Worm (Caenorhabditis elegans) whole organism, young adult: ENCODE results near the gene sao-1.

ENCODE experiments used
- C06A6.2 ChIP-seq: fragments of 200-800 bp; sonication (Bioruptor generic); conservative IDR thresholded peaks from 2 replicates; pipeline ENCODE4 v1.3.6; 2022; ENCODE audit warnings: missing genetic modification characterization, missing compliant biosample characterization
- F22D6.2 ChIP-seq: sonication (generic microtip); optimal IDR thresholded peaks from 2 replicates; lab custom pipeline; 2016; ENCODE audit warnings: mild to moderate bottlenecking, missing genetic modification characterization, missing compliant biosample characterization
- F33H1.4 ChIP-seq: fragments of 200-800 bp; sonication (Bioruptor generic); IDR thresholded peaks from 2 replicates; pipeline ENCODE4 v1.3.6; 2022; ENCODE audit warnings: missing genetic modification reagents, missing genetic modification characterization, missing compliant biosample characterization
- F49E8.2 ChIP-seq: sonication (generic microtip); optimal IDR thresholded peaks from 3 replicates; lab custom pipeline; 2017; ENCODE audit warnings: missing genetic modification characterization, mild to moderate bottlenecking, missing compliant biosample characterization, antibody characterized with exemption, moderate library complexity; ENCODE audit not compliant: insufficient read depth
- F55B11.4 ChIP-seq: sonication (generic microtip); optimal IDR thresholded peaks from 2 replicates; lab custom pipeline; 2016; ENCODE audit warnings: missing compliant biosample characterization, missing genetic modification characterization, borderline replicate concordance; ENCODE audit not compliant: insufficient read depth
- F57C9.4 ChIP-seq: sonication (generic microtip); optimal IDR thresholded peaks from 2 replicates; lab custom pipeline; 2017; ENCODE audit warnings: mild to moderate bottlenecking, missing genetic modification characterization, missing compliant biosample characterization
- K12H6.12 ChIP-seq: fragments of 200-800 bp; sonication (Bioruptor generic); optimal IDR thresholded peaks from 2 replicates; lab custom pipeline; 2018; ENCODE audit warnings: mild to moderate bottlenecking, missing genetic modification characterization, missing compliant biosample characterization
- T26A5.8 ChIP-seq: sonication (generic microtip); optimal IDR thresholded peaks from 2 replicates; lab custom pipeline; 2016; ENCODE audit warnings: missing genetic modification characterization, missing compliant biosample characterization
- ZK185.1 ChIP-seq: sonication (generic microtip); optimal IDR thresholded peaks from 2 replicates; lab custom pipeline; 2016; ENCODE audit warnings: mild to moderate bottlenecking, missing genetic modification characterization, missing compliant biosample characterization; ENCODE audit not compliant: poor library complexity, severe bottlenecking
- aptf-2 ChIP-seq: fragments of 200-800 bp; sonication (Bioruptor generic); conservative IDR thresholded peaks from 2 replicates; pipeline ENCODE4 v1.3.6; 2022; ENCODE audit warnings: missing genetic modification reagents, missing genetic modification characterization, missing compliant biosample characterization
- athp-1 ChIP-seq: sonication (generic microtip); optimal IDR thresholded peaks from 2 replicates; lab custom pipeline; 2017; ENCODE audit warnings: mild to moderate bottlenecking, missing genetic modification characterization, missing compliant biosample characterization
- attf-3 ChIP-seq: fragments of 200-800 bp; sonication (Bioruptor generic); conservative IDR thresholded peaks from 2 replicates; pipeline ENCODE4 v1.3.6; 2022; ENCODE audit warnings: missing genetic modification reagents, missing genetic modification characterization, missing compliant biosample characterization
- attf-5 ChIP-seq: fragments of 200-800 bp; sonication (Bioruptor generic); optimal IDR thresholded peaks from 2 replicates; lab custom pipeline; 2018; ENCODE audit warnings: mild to moderate bottlenecking, missing genetic modification characterization, missing compliant biosample characterization
- bed-2 ChIP-seq: fragments of 200-800 bp; sonication (Bioruptor generic); IDR thresholded peaks from 2 replicates; pipeline ENCODE4 v1.3.6; 2022; ENCODE audit warnings: missing genetic modification reagents, missing genetic modification characterization, missing compliant biosample characterization
- ccch-3 ChIP-seq: fragments of 200-800 bp; sonication (Bioruptor generic); optimal IDR thresholded peaks from 2 replicates; lab custom pipeline; 2018; ENCODE audit warnings: mild to moderate bottlenecking, missing genetic modification characterization, missing compliant biosample characterization
- ceh-100 ChIP-seq: fragments of 200-800 bp; sonication (Bioruptor generic); IDR thresholded peaks from 2 replicates; pipeline ENCODE4 v1.3.6; 2022; ENCODE audit warnings: missing genetic modification reagents, missing genetic modification characterization, missing compliant biosample characterization
- ceh-40 ChIP-seq: fragments of 200-800 bp; sonication (Bioruptor generic); IDR thresholded peaks from 2 replicates; pipeline ENCODE4 v1.3.6; 2022; ENCODE audit warnings: missing genetic modification characterization, missing compliant biosample characterization
- ceh-79 ChIP-seq: sonication (generic microtip); optimal IDR thresholded peaks from 2 replicates; lab custom pipeline; 2017; ENCODE audit warnings: mild to moderate bottlenecking, missing genetic modification characterization, missing compliant biosample characterization
- chd-7 ChIP-seq: sonication (generic microtip); optimal IDR thresholded peaks from 2 replicates; lab custom pipeline; 2016; ENCODE audit warnings: mild to moderate bottlenecking, missing genetic modification characterization, moderate library complexity, missing compliant biosample characterization
- die-1 ChIP-seq: sonication (generic microtip); optimal IDR thresholded peaks from 2 replicates; lab custom pipeline; 2016; ENCODE audit warnings: missing genotype, mild to moderate bottlenecking, missing genetic modification characterization, missing compliant biosample characterization
- dox-1 ChIP-seq: fragments of 200-800 bp; sonication (Bioruptor generic); IDR thresholded peaks from 2 replicates; pipeline ENCODE4 v1.3.6; 2022; ENCODE audit warnings: missing genetic modification reagents, missing genetic modification characterization, missing compliant biosample characterization
- efl-1 ChIP-seq: fragments of 150-350 bp; optimal IDR thresholded peaks from 2 replicates; lab custom pipeline; 2014; ENCODE audit warnings: missing biosample characterization, missing genetic modification reagents, missing genetic modification characterization
- egl-18 ChIP-seq: fragments of 200-800 bp; sonication (Bioruptor generic); IDR thresholded peaks from 2 replicates; pipeline ENCODE4 v1.3.6; 2022; ENCODE audit warnings: missing genetic modification reagents, missing genetic modification characterization, missing compliant biosample characterization
- him-1 ChIP-seq: sonication (generic microtip); optimal IDR thresholded peaks from 2 replicates; lab custom pipeline; 2016; ENCODE audit warnings: missing genotype, missing genetic modification reagents, missing genetic modification characterization, missing compliant biosample characterization
- lin-40 ChIP-seq: sonication (generic microtip); optimal IDR thresholded peaks from 2 replicates; lab custom pipeline; 2016; ENCODE audit warnings: missing genetic modification characterization, mild to moderate bottlenecking, missing compliant biosample characterization, missing genotype, missing genetic modification reagents
- lir-1 ChIP-seq: fragments of 200-800 bp; sonication (Bioruptor generic); conservative IDR thresholded peaks from 2 replicates; pipeline ENCODE4 v1.3.6; 2022; ENCODE audit warnings: missing genetic modification reagents, missing genetic modification characterization, missing compliant biosample characterization
- lsl-1 ChIP-seq: fragments of 200-800 bp; sonication (Bioruptor generic); optimal IDR thresholded peaks from 2 replicates; lab custom pipeline; 2018; ENCODE audit warnings: mild to moderate bottlenecking, missing genetic modification characterization, moderate library complexity, missing compliant biosample characterization
- lsy-27 ChIP-seq: sonication (generic microtip); optimal IDR thresholded peaks from 2 replicates; lab custom pipeline; 2017; ENCODE audit warnings: missing genetic modification characterization, mild to moderate bottlenecking, missing compliant biosample characterization, antibody characterized with exemption, missing genotype, borderline replicate concordance; ENCODE audit not compliant: insufficient read depth
- madf-10 ChIP-seq: sonication (generic microtip); optimal IDR thresholded peaks from 2 replicates; lab custom pipeline; 2016; ENCODE audit warnings: mild to moderate bottlenecking, missing genetic modification characterization, missing compliant biosample characterization
- madf-6 ChIP-seq: fragments of 200-800 bp; sonication (Bioruptor generic); IDR thresholded peaks from 2 replicates; pipeline ENCODE4 v1.3.6; 2022; ENCODE audit warnings: missing genetic modification reagents, missing genetic modification characterization, missing compliant biosample characterization
- madf-8 ChIP-seq: fragments of 200-800 bp; sonication (Bioruptor generic); conservative IDR thresholded peaks from 2 replicates; pipeline ENCODE4 v1.3.6; 2022; ENCODE audit warnings: missing genetic modification reagents, missing genetic modification characterization, missing compliant biosample characterization
- mel-28 ChIP-seq: sonication (generic microtip); optimal IDR thresholded peaks from 2 replicates; lab custom pipeline; 2016; ENCODE audit warnings: borderline replicate concordance, mild to moderate bottlenecking, missing genetic modification characterization, missing compliant biosample characterization
- mes-4 ChIP-seq: sonication (generic microtip); optimal IDR thresholded peaks from 2 replicates; lab custom pipeline; 2016; ENCODE audit warnings: missing genotype, missing genetic modification characterization, missing compliant biosample characterization
- nfya-2 ChIP-seq: fragments of 200-800 bp; sonication (Bioruptor generic); IDR thresholded peaks from 2 replicates; pipeline ENCODE4 v1.3.6; 2022; ENCODE audit warnings: missing genetic modification reagents, missing genetic modification characterization, missing compliant biosample characterization
- nhr-120 ChIP-seq: fragments of 200-800 bp; sonication (Bioruptor generic); IDR thresholded peaks from 2 replicates; pipeline ENCODE4 v1.3.6; 2022; ENCODE audit warnings: missing genetic modification characterization, missing compliant biosample characterization
- rcor-1 ChIP-seq: fragments of 200-800 bp; sonication (Bioruptor generic); IDR thresholded peaks from 2 replicates; pipeline ENCODE4 v1.3.6; 2022; ENCODE audit warnings: missing genetic modification reagents, missing genetic modification characterization, missing compliant biosample characterization
- rec-8 ChIP-seq, 2 experiments: sonication (generic microtip); optimal IDR thresholded peaks; 2 replicates each; lab custom pipeline; 2016; ENCODE audit warnings: mild to moderate bottlenecking in 2 of 2, missing genetic modification characterization in 2 of 2, missing genetic modification reagents in 2 of 2, missing genotype in 2 of 2, missing biosample characterization in 1 of 2, missing compliant biosample characterization in 1 of 2, moderate library complexity in 1 of 2
- snpc-3.4 ChIP-seq: sonication (generic microtip); optimal IDR thresholded peaks from 2 replicates; lab custom pipeline; 2017; ENCODE audit warnings: missing genetic modification characterization, mild to moderate bottlenecking, missing compliant biosample characterization, antibody characterized with exemption, moderate library complexity, missing genotype, missing genetic modification reagents
- snpc-4 ChIP-seq, 5 experiments: fragments of 150-350 bp in 1 of 5; sonication (generic microtip) in 4 of 5; optimal IDR thresholded peaks; 2 replicates each; lab custom pipeline; 2014 to 2018; ENCODE audit warnings: missing genetic modification characterization in 5 of 5, missing biosample characterization in 3 of 5, antibody characterized with exemption in 2 of 5, mild to moderate bottlenecking in 2 of 5, missing compliant biosample characterization in 2 of 5, missing genotype in 2 of 5, moderate library complexity in 2 of 5, missing genetic modification reagents in 1 of 5
- sptf-2 ChIP-seq: fragments of 200-800 bp; sonication (Bioruptor generic); optimal IDR thresholded peaks from 2 replicates; lab custom pipeline; 2018; ENCODE audit warnings: mild to moderate bottlenecking, missing genetic modification characterization, missing compliant biosample characterization
- tbx-9 ChIP-seq: sonication (generic microtip); optimal IDR thresholded peaks from 2 replicates; lab custom pipeline; 2016; ENCODE audit warnings: borderline replicate concordance, missing genetic modification characterization, inconsistent platforms, missing compliant biosample characterization
- tlf-1 ChIP-seq: fragments of 200-800 bp; sonication (Bioruptor generic); optimal IDR thresholded peaks from 2 replicates; lab custom pipeline; 2018; ENCODE audit warnings: mild to moderate bottlenecking, missing genetic modification characterization, missing compliant biosample characterization
- unc-62 ChIP-seq: fragments of 150-350 bp; optimal IDR thresholded peaks from 2 replicates; lab custom pipeline; 2014; ENCODE audit warnings: missing biosample characterization, missing genetic modification reagents, missing genetic modification characterization
- zfh-2 ChIP-seq: fragments of 200-800 bp; sonication (Bioruptor generic); conservative IDR thresholded peaks from 2 replicates; pipeline ENCODE4 v1.3.6; 2022; ENCODE audit warnings: missing genetic modification reagents, missing genetic modification characterization, missing compliant biosample characterization
- zim-3 ChIP-seq: sonication (generic microtip); optimal IDR thresholded peaks from 2 replicates; lab custom pipeline; 2017; ENCODE audit warnings: mild to moderate bottlenecking, missing genetic modification characterization, moderate library complexity, missing compliant biosample characterization
- ztf-18 ChIP-seq: sonication (generic microtip); optimal IDR thresholded peaks from 2 replicates; lab custom pipeline; 2016; ENCODE audit warnings: missing genotype, mild to moderate bottlenecking, missing genetic modification characterization, missing compliant biosample characterization
- ztf-25 ChIP-seq: fragments of 200-800 bp; sonication (Bioruptor generic); IDR thresholded peaks from 2 replicates; pipeline ENCODE4 v1.3.6; 2022; ENCODE audit warnings: missing genetic modification reagents, missing genetic modification characterization, missing compliant biosample characterization
- ztf-3 ChIP-seq: fragments of 200-800 bp; sonication (Bioruptor generic); optimal IDR thresholded peaks from 2 replicates; lab custom pipeline; 2018; ENCODE audit warnings: mild to moderate bottlenecking, missing genetic modification characterization, missing compliant biosample characterization

The sao-1 gene

ce11 chrV:14013638-14014037 is 49.9 kb downstream of the sao-1 start:
- no peak for TF ChIP-seq dox-1 (GFP tag; lab: Robert Waterston, UW)
- no peak for TF ChIP-seq F22D6.2 (tag; lab: Kevin White, UChicago)
- no peak for TF ChIP-seq madf-8 (GFP tag; lab: Robert Waterston, UW)
- TF ChIP-seq egl-18 (GFP tag; lab: Robert Waterston, UW): no peak
- no peak for TF ChIP-seq ztf-3 (GFP tag; lab: Kevin White, UChicago)
- no peak; the same call in 1 of the 2 replicates for TF ChIP-seq madf-6 (GFP tag; lab: Robert Waterston, UW)
- TF ChIP-seq F57C9.4 (tag; lab: Kevin White, UChicago): no peak
- no peak for TF ChIP-seq ccch-3 (GFP tag; lab: Kevin White, UChicago)
- TF ChIP-seq lir-1 (GFP tag; lab: Robert Waterston, UW): no peak
- TF ChIP-seq ceh-40: 0 out of 2 replicates have a peak, but pooled peaks have one; percentile 53
- TF ChIP-seq tlf-1 (GFP tag; lab: Kevin White, UChicago): no peak
- no peak for TF ChIP-seq snpc-4 (GFP tag; optimal IDR thresholded peaks at IDR 0.05; lab: Kevin White, UChicago)
- TF ChIP-seq snpc-4 (tag; optimal IDR thresholded peaks at IDR 0.05; lab: Kevin White, UChicago): peak in 2 of 4 experiments; percentile 10 to 13
- no peak for TF ChIP-seq mes-4 (tag; lab: Kevin White, UChicago)
- TF ChIP-seq F33H1.4: peak; percentile 35
- no peak for TF ChIP-seq rcor-1 (GFP tag; lab: Robert Waterston, UW)
- no peak for TF ChIP-seq ceh-79
- TF ChIP-seq efl-1 (GFP tag; lab: Kevin White, UChicago): peak; percentile 22
- no peak for TF ChIP-seq C06A6.2 (GFP tag; lab: Robert Waterston, UW)
- TF ChIP-seq zim-3 (tag; lab: Kevin White, UChicago): no peak
- no peak for TF ChIP-seq rec-8 (tag; optimal IDR thresholded peaks at IDR 0.05; lab: Kevin White, UChicago)
- TF ChIP-seq lin-40 (tag; lab: Kevin White, UChicago): no peak
- TF ChIP-seq athp-1 (tag; lab: Kevin White, UChicago): peak; percentile 37
- no peak for TF ChIP-seq attf-3
- TF ChIP-seq madf-10 (tag; lab: Kevin White, UChicago): no peak
- TF ChIP-seq T26A5.8 (tag; lab: Kevin White, UChicago): no peak
- TF ChIP-seq F49E8.2 (tag; lab: Kevin White, UChicago): no peak
- no peak for TF ChIP-seq him-1 (tag; lab: Kevin White, UChicago)
- no peak for TF ChIP-seq bed-2 (GFP tag; lab: Robert Waterston, UW)
- no peak for TF ChIP-seq chd-7 (tag; lab: Kevin White, UChicago)
- no peak for TF ChIP-seq aptf-2 (GFP tag; lab: Robert Waterston, UW)
- no peak for TF ChIP-seq snpc-3.4 (tag; lab: Kevin White, UChicago)
- no peak for TF ChIP-seq ZK185.1 (tag; lab: Kevin White, UChicago)
- TF ChIP-seq nfya-2 (GFP tag; lab: Robert Waterston, UW): no peak
- no peak for TF ChIP-seq unc-62 (GFP tag; lab: Kevin White, UChicago)
- no peak for TF ChIP-seq ztf-25 (GFP tag; lab: Robert Waterston, UW)
- no peak for TF ChIP-seq lsy-27 (tag; lab: Kevin White, UChicago)
- no peak for TF ChIP-seq die-1 (tag; lab: Kevin White, UChicago)
- no peak for TF ChIP-seq K12H6.12 (tag; lab: Kevin White, UChicago)
- no peak for TF ChIP-seq tbx-9
- TF ChIP-seq attf-5 (GFP tag; lab: Kevin White, UChicago): no peak
- TF ChIP-seq ceh-100 (GFP tag; lab: Robert Waterston, UW): 0 out of 2 replicates have a peak, but pooled peaks have one; percentile 11
- TF ChIP-seq ztf-18 (tag; lab: Kevin White, UChicago): no peak
- no peak for TF ChIP-seq F55B11.4 (tag; lab: Kevin White, UChicago)
- no peak for TF ChIP-seq mel-28
- peak; percentile 42 for TF ChIP-seq lsl-1 (GFP tag; lab: Kevin White, UChicago)
- no peak for TF ChIP-seq zfh-2 (GFP tag; lab: Robert Waterston, UW)
- TF ChIP-seq sptf-2 (GFP tag; lab: Kevin White, UChicago): no peak
- no peak for TF ChIP-seq nhr-120
